Fruit fly (Drosophila melanogaster) whole organism, wandering third instar larva: ENCODE data around the gene gukh.

ENCODE experiments used
- Abd-B ChIP-seq: fragments of >200 bp; optimal IDR thresholded peaks from 2 replicates; lab custom pipeline; 2017; ENCODE audit warnings: missing biosample characterization, missing genetic modification characterization
- CG32264 ChIP-seq: fragments of 200-800 bp; sonication (Bioruptor generic); optimal IDR thresholded peaks from 2 replicates; lab custom pipeline; 2016; ENCODE audit warnings: missing biosample characterization, missing genetic modification characterization
- CG9705 ChIP-seq: fragments of 200-800 bp; sonication (Bioruptor generic); optimal IDR thresholded peaks from 2 replicates; lab custom pipeline; 2018; ENCODE audit warnings: missing biosample characterization, mild to moderate bottlenecking, missing genetic modification characterization
- CrebA ChIP-seq: fragments of 200-800 bp; sonication (Bioruptor generic); optimal IDR thresholded peaks from 2 replicates; lab custom pipeline; 2016; ENCODE audit warnings: missing biosample characterization, mild to moderate bottlenecking, missing genetic modification characterization, borderline replicate concordance
- Dfd ChIP-seq: fragments of >200 bp; optimal IDR thresholded peaks from 2 replicates; lab custom pipeline; 2017; ENCODE audit warnings: missing biosample characterization, missing genetic modification characterization
- Dif ChIP-seq: fragments of 200-275, 200-300 bp; sonication (Bioruptor generic); optimal IDR thresholded peaks from 2 replicates; lab custom pipeline; 2018; ENCODE audit warnings: missing biosample characterization, missing genetic modification characterization; ENCODE audit not compliant: partially characterized antibody
- GATAd ChIP-seq: sonication (Bioruptor generic); optimal IDR thresholded peaks from 2 replicates; lab custom pipeline; 2016; ENCODE audit warnings: missing biosample characterization, missing genetic modification characterization
- HLH106 ChIP-seq: fragments of 200-800 bp; optimal IDR thresholded peaks from 3 replicates; lab custom pipeline; 2019; ENCODE audit warnings: missing biosample characterization, mild to moderate bottlenecking, missing genetic modification characterization, moderate library complexity
- Hnf4 ChIP-seq: fragments of 200-800 bp; sonication (Bioruptor generic); optimal IDR thresholded peaks from 2 replicates; lab custom pipeline; 2016; ENCODE audit warnings: missing biosample characterization, mild to moderate bottlenecking, missing genetic modification characterization
- Hr78 ChIP-seq: fragments of >200 bp; optimal IDR thresholded peaks from 2 replicates; lab custom pipeline; 2017; ENCODE audit warnings: missing biosample characterization, missing genetic modification characterization
- Hr83 ChIP-seq: fragments of 200-300 bp; sonication (Bioruptor generic); optimal IDR thresholded peaks from 2 replicates; lab custom pipeline; 2016; ENCODE audit warnings: missing biosample characterization, mild to moderate bottlenecking, missing genetic modification characterization, moderate library complexity; ENCODE audit not compliant: poor library complexity, severe bottlenecking
- Jra ChIP-seq: sonication (Bioruptor generic); optimal IDR thresholded peaks from 2 replicates; lab custom pipeline; 2016; ENCODE audit warnings: missing biosample characterization, missing genetic modification characterization
- Mio ChIP-seq: sonication (Bioruptor generic); optimal IDR thresholded peaks from 2 replicates; lab custom pipeline; 2016; ENCODE audit warnings: missing biosample characterization, missing genetic modification characterization
- Myc ChIP-seq: fragments of >200 bp; optimal IDR thresholded peaks from 2 replicates; lab custom pipeline; 2017
- N ChIP-seq: fragments of >200 bp; optimal IDR thresholded peaks from 2 replicates; lab custom pipeline; 2018; ENCODE audit warnings: missing biosample characterization, missing external identifiers, missing genetic modification characterization
- OdsH ChIP-seq: fragments of 200-800 bp; sonication (Bioruptor generic); optimal IDR thresholded peaks from 2 replicates; lab custom pipeline; 2016; ENCODE audit warnings: missing biosample characterization, mild to moderate bottlenecking, missing genetic modification characterization
- Sp1 ChIP-seq: fragments of 200-800 bp; sonication (Bioruptor generic); optimal IDR thresholded peaks from 3 replicates; lab custom pipeline; 2019; ENCODE audit warnings: missing biosample characterization, mild to moderate bottlenecking, missing genetic modification characterization, moderate library complexity
- br ChIP-seq: fragments of 200-800 bp; sonication (Bioruptor generic); optimal IDR thresholded peaks from 2 replicates; lab custom pipeline; 2016; ENCODE audit warnings: missing biosample characterization, missing genetic modification characterization
- brk ChIP-seq: fragments of 200-800 bp; sonication (Bioruptor generic); optimal IDR thresholded peaks from 2 replicates; lab custom pipeline; 2016; ENCODE audit warnings: missing biosample characterization, mild to moderate bottlenecking, missing genetic modification characterization
- dl ChIP-seq, 2 experiments: fragments of 175-275, 200-275 bp in 1 of 2; fragments of 200-275 bp in 1 of 2; sonication (Bioruptor generic); optimal IDR thresholded peaks; lab custom pipeline; 2018; ENCODE audit warnings: mild to moderate bottlenecking in 2 of 2, missing biosample characterization in 2 of 2, missing genetic modification characterization in 2 of 2, moderate library complexity in 2 of 2; ENCODE audit not compliant: partially characterized antibody in 2 of 2, insufficient read depth in 1 of 2
- dmrt93B ChIP-seq: fragments of 200-800 bp; sonication (Bioruptor generic); optimal IDR thresholded peaks from 2 replicates; lab custom pipeline; 2018; ENCODE audit warnings: missing biosample characterization, mild to moderate bottlenecking, missing genetic modification characterization
- dsf ChIP-seq: sonication (Bioruptor generic); optimal IDR thresholded peaks from 2 replicates; lab custom pipeline; 2016; ENCODE audit warnings: missing biosample characterization, missing genetic modification characterization, borderline replicate concordance
- ey ChIP-seq: fragments of 200-800 bp; sonication (Bioruptor generic); optimal IDR thresholded peaks from 2 replicates; lab custom pipeline; 2016; ENCODE audit warnings: missing biosample characterization, missing genetic modification characterization
- foxo ChIP-seq, 2 experiments: fragments of 200-800 bp; sonication (Bioruptor generic); optimal IDR thresholded peaks; 2 replicates in 1 of 2; 3 replicates in 1 of 2; lab custom pipeline; 2016 to 2017; ENCODE audit warnings: missing biosample characterization in 2 of 2, missing genetic modification characterization in 2 of 2
- fru ChIP-seq: fragments of 200-800 bp; sonication (Bioruptor generic); optimal IDR thresholded peaks from 3 replicates; lab custom pipeline; 2016; ENCODE audit warnings: missing biosample characterization, mild to moderate bottlenecking, missing genetic modification characterization
- h ChIP-seq: fragments of 200-800 bp; sonication (Bioruptor generic); optimal IDR thresholded peaks from 3 replicates; lab custom pipeline; 2016; ENCODE audit warnings: missing biosample characterization, mild to moderate bottlenecking, missing genetic modification characterization
- jim ChIP-seq: fragments of 175-275, 200-325 bp; sonication (Bioruptor generic); optimal IDR thresholded peaks from 2 replicates; lab custom pipeline; 2016; ENCODE audit warnings: missing biosample characterization, mild to moderate bottlenecking, missing genetic modification characterization
- lola ChIP-seq: fragments of >200 bp; optimal IDR thresholded peaks from 2 replicates; lab custom pipeline; 2017; ENCODE audit warnings: missing biosample characterization, missing genetic modification characterization
- pan ChIP-seq: fragments of >200 bp; optimal IDR thresholded peaks from 2 replicates; lab custom pipeline; 2017
- psq ChIP-seq: fragments of 200-800 bp; sonication (Bioruptor generic); optimal IDR thresholded peaks from 3 replicates; lab custom pipeline; 2017; ENCODE audit warnings: missing biosample characterization, mild to moderate bottlenecking, missing genetic modification characterization, moderate library complexity
- rgr ChIP-seq: fragments of 200-800 bp; sonication (Bioruptor generic); optimal IDR thresholded peaks from 3 replicates; lab custom pipeline; 2016; ENCODE audit warnings: missing biosample characterization, mild to moderate bottlenecking, missing genetic modification characterization
- sv ChIP-seq: fragments of 200-800 bp; sonication (Bioruptor generic); optimal IDR thresholded peaks from 3 replicates; lab custom pipeline; 2016; ENCODE audit warnings: missing biosample characterization, missing genetic modification characterization
- tai ChIP-seq: sonication (Bioruptor generic); optimal IDR thresholded peaks from 2 replicates; lab custom pipeline; 2016; ENCODE audit warnings: missing biosample characterization, missing genetic modification characterization
- usp ChIP-seq: fragments of >200 bp; optimal IDR thresholded peaks from 2 replicates; lab custom pipeline; 2017; ENCODE audit warnings: missing biosample characterization, missing genetic modification characterization
- woc ChIP-seq: sonication (Bioruptor generic); optimal IDR thresholded peaks from 2 replicates; lab custom pipeline; 2016; ENCODE audit warnings: missing biosample characterization, mild to moderate bottlenecking, missing genetic modification characterization

Gene gukh

DNA sequence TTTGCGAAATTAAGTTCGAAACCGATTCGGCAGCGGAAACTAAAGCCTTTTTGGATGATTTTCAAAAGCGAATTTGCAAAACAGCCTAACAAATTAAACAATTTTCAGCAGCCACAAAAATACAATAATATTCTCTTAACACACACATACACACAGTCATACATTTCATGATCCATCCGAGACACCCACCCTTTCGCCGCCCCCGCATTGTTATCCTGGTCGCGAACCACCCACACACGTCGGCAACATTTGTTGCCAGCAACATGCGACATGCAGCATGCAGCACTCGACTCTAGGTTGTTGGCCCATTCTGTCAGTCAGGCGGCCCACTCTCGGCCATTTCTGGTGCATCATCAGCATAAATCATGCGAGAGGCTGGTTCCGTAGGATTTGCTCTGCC lies 30.2 kb downstream of the gukh start:
- TF ChIP-seq Hnf4 (no peak), ey (GFP tag; lab: Kevin White, UChicago) (no peak), jim (GFP tag; lab: Kevin White, UChicago) (no peak), tai (GFP tag; lab: Kevin White, UChicago) (no peak), br (GFP tag; lab: Kevin White, UChicago) (no peak), sv (GFP tag; lab: Kevin White, UChicago) (no peak), rgr (GFP tag; lab: Kevin White, UChicago) (no peak), Jra (no peak), Hr78 (GFP tag; lab: Kevin White, UChicago) (no peak), Abd-B (no peak), lola (GFP tag; lab: Kevin White, UChicago) (no peak)

DNA sequence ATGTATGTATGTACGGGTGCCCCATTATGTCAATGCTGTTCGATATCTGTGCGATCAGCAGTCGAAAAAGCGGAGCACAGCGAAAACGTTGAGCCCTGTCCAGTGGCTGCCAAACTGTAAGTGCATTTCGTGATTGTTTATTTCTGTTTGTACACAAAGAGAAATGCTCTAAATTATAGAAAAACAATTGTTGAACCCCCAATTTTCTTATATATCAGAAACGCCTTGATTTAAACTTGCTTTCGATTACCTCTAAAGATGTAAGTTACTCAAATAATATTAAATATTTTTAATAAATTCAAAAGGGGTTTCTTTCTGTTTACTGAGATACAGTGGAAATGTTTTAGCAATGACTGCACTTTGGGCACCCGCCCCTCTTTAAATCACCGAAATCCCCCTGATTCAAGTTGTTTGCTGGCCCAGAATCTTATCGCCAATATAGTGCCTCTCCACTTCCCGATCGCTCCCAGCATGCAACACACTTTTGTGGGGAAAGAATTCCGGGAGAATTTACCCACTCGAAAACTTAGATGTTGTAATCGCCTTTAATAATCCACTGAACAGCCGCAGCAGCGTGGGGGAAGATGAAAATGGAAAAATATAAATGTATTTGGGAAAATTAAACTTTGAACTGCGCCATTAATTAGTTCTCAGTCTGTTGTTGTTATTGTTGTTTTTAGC lies 31.1 kb downstream of the gukh start:
- TF ChIP-seq OdsH, result no peak
- TF ChIP-seq N (GFP tag; lab: Kevin White, UChicago), result no peak
- TF ChIP-seq Hnf4, result no peak
- no peak for TF ChIP-seq dsf (GFP tag; lab: Kevin White, UChicago)
- TF ChIP-seq Mio (GFP tag; lab: Kevin White, UChicago), result no peak
- no peak for TF ChIP-seq CG9705
- TF ChIP-seq h (GFP tag; lab: Kevin White, UChicago), result peak; percentile 5
- peak; percentile 46 for TF ChIP-seq HLH106 (tag; lab: Kevin White, UChicago)
- no peak for TF ChIP-seq usp (GFP tag; lab: Kevin White, UChicago)
- peak; percentile 12 for TF ChIP-seq Sp1 (GFP tag; lab: Kevin White, UChicago)

DNA sequence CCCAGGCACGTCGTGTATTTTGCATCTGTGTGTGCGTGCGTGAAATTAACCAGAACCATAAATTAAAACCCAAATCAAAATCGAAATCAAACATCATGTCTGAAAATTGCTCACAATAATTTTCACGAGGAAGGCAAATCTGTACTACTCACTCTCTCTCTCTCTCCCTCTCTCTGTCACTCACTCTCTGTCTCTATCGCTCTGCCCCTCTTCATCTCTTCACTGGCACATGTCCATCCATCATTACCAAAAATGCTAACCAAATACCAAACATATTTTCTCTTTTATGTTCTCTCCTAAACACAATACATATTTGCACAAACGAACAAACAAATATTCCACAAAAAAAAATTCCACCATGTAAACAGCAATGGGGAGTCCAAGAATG lies 31.6 kb downstream of the gukh start:
- TF ChIP-seq psq (GFP tag; lab: Kevin White, UChicago) (no peak), dmrt93B (GFP tag; lab: Kevin White, UChicago) (no peak)

DNA sequence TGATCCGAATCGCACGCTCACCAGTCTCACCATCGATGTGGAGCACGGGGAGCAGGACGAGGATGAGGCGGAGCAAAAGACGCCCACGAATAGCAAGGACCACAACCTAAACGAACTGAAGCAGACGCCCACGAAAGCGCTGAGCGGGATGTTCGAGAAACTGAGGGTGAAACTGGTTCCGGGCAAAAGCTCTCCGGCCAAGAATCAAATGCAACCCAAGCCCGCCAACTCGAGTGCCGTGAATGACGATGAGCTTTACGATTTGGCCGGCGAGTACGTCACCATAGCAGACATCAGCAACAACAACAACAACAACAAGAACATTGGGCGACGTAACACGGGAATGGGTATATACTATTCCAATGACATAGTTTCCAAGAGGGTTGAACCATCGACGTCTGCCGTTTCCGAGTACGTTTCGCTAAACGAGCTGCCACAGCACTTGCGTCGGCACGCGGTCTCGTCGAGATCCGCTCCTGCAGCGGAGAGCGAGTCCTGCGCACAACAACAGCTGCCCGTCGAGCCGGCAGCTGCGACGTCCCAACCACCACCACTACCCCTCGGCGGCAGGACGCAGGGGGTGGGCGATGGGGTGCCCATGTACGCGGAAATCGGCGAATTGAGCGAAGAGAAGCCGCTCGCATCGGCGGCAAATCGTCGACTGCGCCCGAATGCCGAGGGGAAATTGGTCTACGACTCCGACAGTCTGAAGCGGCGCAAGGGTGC lies 33.7 kb downstream of the gukh start:
- TF ChIP-seq br (GFP tag; lab: Kevin White, UChicago), result no peak
- no peak for TF ChIP-seq woc
- no peak for TF ChIP-seq dmrt93B (GFP tag; lab: Kevin White, UChicago)

DNA sequence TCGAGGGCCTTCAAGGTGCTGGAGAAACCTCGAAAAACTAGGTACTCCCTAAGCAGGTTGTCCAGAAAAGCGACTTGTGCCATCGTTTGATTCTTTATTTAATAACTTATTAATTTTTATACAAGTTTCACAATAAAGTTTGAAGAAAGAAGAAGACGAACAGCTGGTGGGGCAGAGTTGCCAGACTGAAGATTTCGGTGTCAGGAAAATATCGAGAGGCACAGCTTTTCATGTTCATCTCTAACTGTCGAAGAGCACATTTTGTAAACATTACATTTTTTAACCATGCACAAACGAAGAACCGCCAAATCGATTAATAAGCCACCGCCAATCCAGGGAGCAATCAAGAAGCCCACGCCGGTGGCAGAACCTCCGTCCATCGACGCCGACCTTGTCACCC lies 40.0 kb downstream of the gukh start, which contains the start of the genes CG6005 and CG14286:
Gene CG6005 (minus strand): TSS at position 169 of the 400 bp plus-strand sequence.
Gene CG14286 (plus strand): TSS at position 231 of the 400 bp plus-strand sequence.
- TF ChIP-seq sv (GFP tag; lab: Kevin White, UChicago) (peak; percentile 41), Hr83 (GFP tag; lab: Kevin White, UChicago) (peak; percentile 73), Sp1 (GFP tag; lab: Kevin White, UChicago) (peak; percentile 2), Dfd (no peak), Mio (GFP tag; lab: Kevin White, UChicago) (no peak), GATAd (GFP tag; lab: Kevin White, UChicago) (no peak), CrebA (GFP tag; lab: Kevin White, UChicago) (no peak), foxo (GFP tag; optimal IDR thresholded peaks at IDR 0.05; lab: Kevin White, UChicago) (peak in 1 of 2 experiments; percentile 67), pan (lab: Kevin White, UChicago) (no peak), Myc (lab: Kevin White, UChicago) (no peak), brk (GFP tag; lab: Kevin White, UChicago) (no peak), dl (GFP tag; optimal IDR thresholded peaks at IDR 0.05; lab: Kevin White, UChicago; ENCODE audit: insufficient read depth in 1 of 2, partially characterized antibody in 2 of 2) (no peak), fru (peak; percentile 39), HLH106 (tag; lab: Kevin White, UChicago) (peak; percentile 17), N (GFP tag; lab: Kevin White, UChicago) (no peak), jim (GFP tag; lab: Kevin White, UChicago) (no peak), Jra (no peak), h (GFP tag; lab: Kevin White, UChicago) (peak; percentile 49), OdsH (peak; percentile 47), dsf (GFP tag; lab: Kevin White, UChicago) (no peak), br (GFP tag; lab: Kevin White, UChicago) (peak; percentile 46), ey (GFP tag; lab: Kevin White, UChicago) (peak; percentile 49), psq (GFP tag; lab: Kevin White, UChicago) (peak; percentile 26), Dif (GFP tag; lab: Kevin White, UChicago) (no peak), woc (no peak), usp (GFP tag; lab: Kevin White, UChicago) (no peak), CG32264 (no peak), Abd-B (no peak), rgr (GFP tag; lab: Kevin White, UChicago) (peak; percentile 66)
